Worm (Caenorhabditis elegans): ENCODE measurements around the gene F59B2.3.

DNA sequence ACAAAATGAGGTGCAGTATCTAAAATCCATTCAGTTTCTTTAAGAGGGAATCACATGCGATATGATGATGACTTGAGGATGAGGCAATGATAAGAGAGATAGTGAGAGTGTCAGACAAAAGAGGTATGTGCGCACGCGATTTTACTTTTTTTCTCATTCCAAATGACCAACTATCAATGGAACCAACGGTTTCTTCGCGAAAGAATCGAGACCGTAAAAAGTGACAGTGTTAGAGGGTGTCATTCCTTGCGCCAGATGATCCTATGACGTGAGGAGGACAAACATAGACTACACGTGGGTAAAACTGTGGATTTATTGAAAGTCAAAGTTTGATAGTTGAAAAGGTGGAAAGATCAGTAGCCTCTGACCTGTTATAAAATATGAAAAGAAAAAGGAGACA lies 15.8 kb downstream of the F59B2.3 start:
- no peak for TF ChIP-seq alr-1 (tag; optimal IDR thresholded peaks at IDR 0.05; ENCODE audit: borderline replicate concordance)
- no peak for TF ChIP-seq grh-1 (GFP tag; IDR thresholded peaks at IDR 0.05)
- no peak for TF ChIP-seq unc-30 (tag; optimal IDR thresholded peaks at IDR 0.05)
- no peak for TF ChIP-seq rnt-1 (tag; optimal IDR thresholded peaks at IDR 0.05)
- TF ChIP-seq lin-35 (GFP tag; optimal IDR thresholded peaks at IDR 0.05): peak; percentile 15 to 68
- no peak for TF ChIP-seq nhr-77 (tag; optimal IDR thresholded peaks at IDR 0.05)
- TF ChIP-seq lsy-2 (tag; optimal IDR thresholded peaks at IDR 0.05): peak in 1 of 2 experiments; percentile 46
- no peak for TF ChIP-seq zip-4 (GFP tag; optimal IDR thresholded peaks at IDR 0.05)
- no peak for TF ChIP-seq unc-62 (GFP tag; optimal IDR thresholded peaks at IDR 0.05)
- TF ChIP-seq sptf-1 (tag; optimal IDR thresholded peaks at IDR 0.05): no peak
- no peak for TF ChIP-seq ama-1 (optimal IDR thresholded peaks at IDR 0.05)
